Fruit fly (Drosophila melanogaster) whole organism, prepupa: ENCODE results near the gene Zcchc7.

ENCODE experiments used
- Blimp-1 ChIP-seq: fragments of 200-800 bp; sonication (Bioruptor generic); optimal IDR thresholded peaks from 3 replicates; lab custom pipeline; 2017; ENCODE audit warnings: missing biosample characterization, missing genetic modification characterization, mild to moderate bottlenecking, moderate library complexity, missing genetic modification reagents
- CG10631 ChIP-seq: fragments of 200-800 bp; sonication (Bioruptor generic); optimal IDR thresholded peaks from 2 replicates; lab custom pipeline; 2016; ENCODE audit warnings: missing biosample characterization, missing genetic modification characterization
- CG16779 ChIP-seq: fragments of 200-800 bp; sonication (Bioruptor generic); optimal IDR thresholded peaks from 3 replicates; lab custom pipeline; 2017; ENCODE audit warnings: missing biosample characterization, mild to moderate bottlenecking, missing genetic modification characterization
- CG34406 ChIP-seq: fragments of 200-800 bp; sonication (Bioruptor generic); optimal IDR thresholded peaks from 3 replicates; lab custom pipeline; 2016; ENCODE audit warnings: missing biosample characterization, missing genetic modification characterization
- CG3919 ChIP-seq: fragments of 200-800 bp; sonication (Bioruptor generic); optimal IDR thresholded peaks from 3 replicates; lab custom pipeline; 2016; ENCODE audit warnings: missing biosample characterization, missing genetic modification characterization
- CG6276 ChIP-seq: fragments of 200-800 bp; sonication (Bioruptor generic); optimal IDR thresholded peaks from 2 replicates; lab custom pipeline; 2017; ENCODE audit warnings: missing biosample characterization, mild to moderate bottlenecking, missing genetic modification characterization
- CG9139 ChIP-seq: fragments of 200-800 bp; sonication (Bioruptor generic); optimal IDR thresholded peaks from 3 replicates; lab custom pipeline; 2017; ENCODE audit warnings: missing biosample characterization, mild to moderate bottlenecking, missing genetic modification characterization
- OdsH ChIP-seq: fragments of 200-800 bp; sonication (Bioruptor generic); optimal IDR thresholded peaks from 3 replicates; lab custom pipeline; 2016; ENCODE audit warnings: missing biosample characterization, missing genetic modification characterization
- Smox ChIP-seq: fragments of 200-800 bp; sonication (Bioruptor generic); optimal IDR thresholded peaks from 3 replicates; lab custom pipeline; 2016; ENCODE audit warnings: missing biosample characterization, missing genetic modification characterization
- Sox14 ChIP-seq: fragments of 200-800 bp; sonication (Bioruptor generic); optimal IDR thresholded peaks from 3 replicates; lab custom pipeline; 2016; ENCODE audit warnings: missing biosample characterization, missing genetic modification characterization
- fkh ChIP-seq: fragments of 200-800 bp; sonication (Bioruptor generic); optimal IDR thresholded peaks from 3 replicates; lab custom pipeline; 2017; ENCODE audit warnings: missing biosample characterization, mild to moderate bottlenecking, missing genetic modification characterization, moderate library complexity
- pdm3 ChIP-seq: fragments of 200-800 bp; sonication (Bioruptor generic); optimal IDR thresholded peaks from 3 replicates; lab custom pipeline; 2016; ENCODE audit warnings: missing biosample characterization, missing genetic modification characterization
- ss ChIP-seq, 2 experiments: fragments of 200-800 bp; sonication (Bioruptor generic); optimal IDR thresholded peaks; 2 replicates in 1 of 2; 3 replicates in 1 of 2; lab custom pipeline; 2017 to 2018; ENCODE audit warnings: mild to moderate bottlenecking in 2 of 2, missing biosample characterization in 2 of 2, missing genetic modification characterization in 2 of 2, moderate library complexity in 1 of 2

DNA sequence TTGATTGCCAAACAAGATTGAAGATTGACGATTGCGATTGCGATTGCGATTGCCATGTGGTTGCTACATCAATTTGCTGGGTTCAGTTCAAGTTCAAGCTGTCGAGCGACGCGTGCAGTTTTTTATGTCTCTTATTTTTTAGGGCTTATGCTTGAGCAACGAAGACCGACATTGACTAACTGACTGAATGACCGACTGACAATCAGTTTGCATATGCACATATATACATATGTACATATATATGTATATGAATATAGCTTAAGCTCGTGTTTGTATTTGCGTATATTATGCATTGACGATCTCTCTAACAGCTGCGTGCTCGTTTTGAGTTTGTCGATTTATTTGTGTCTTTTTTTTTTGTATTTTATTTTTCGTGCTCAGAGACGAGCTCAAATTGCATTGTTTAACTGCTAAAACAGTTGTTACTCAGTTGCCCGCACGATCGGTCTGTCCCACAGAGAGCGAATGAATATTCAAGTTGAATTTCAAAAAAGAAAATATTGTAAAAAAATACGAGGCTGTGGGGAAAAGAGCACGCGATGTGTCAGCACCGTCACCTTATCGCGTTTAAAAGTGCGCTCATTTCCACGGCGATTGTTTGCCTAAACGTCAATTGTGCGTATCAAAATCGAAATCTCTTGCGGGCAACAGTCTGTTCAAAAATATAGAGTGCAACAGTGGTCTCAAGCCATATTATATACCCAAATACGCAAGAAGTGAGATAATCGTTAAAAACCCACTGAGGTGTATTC is 41.2 kb downstream of the Zcchc7 start:
- TF ChIP-seq OdsH (GFP tag; lab: Kevin White, UChicago) (no peak), CG3919 (GFP tag; lab: Kevin White, UChicago) (no peak), CG10631 (GFP tag; lab: Kevin White, UChicago) (no peak), Blimp-1 (GFP tag; lab: Kevin White, UChicago) (no peak), CG6276 (GFP tag; lab: Kevin White, UChicago) (peak; percentile 24), Smox (no peak), CG34406 (GFP tag; lab: Kevin White, UChicago) (no peak), CG16779 (tag; lab: Kevin White, UChicago) (peak; percentile 46), fkh (GFP tag; lab: Kevin White, UChicago) (peak; percentile 15), ss (GFP tag; optimal IDR thresholded peaks at IDR 0.05; lab: Kevin White, UChicago) (peak in 1 of 2 experiments; percentile 12), pdm3 (GFP tag; lab: Kevin White, UChicago) (no peak), Sox14 (GFP tag; lab: Kevin White, UChicago) (no peak), CG9139 (GFP tag; lab: Kevin White, UChicago) (no peak)
